Fruit fly (Drosophila melanogaster): ENCODE data around the gene Stip1.

Gene Stip1

DNA sequence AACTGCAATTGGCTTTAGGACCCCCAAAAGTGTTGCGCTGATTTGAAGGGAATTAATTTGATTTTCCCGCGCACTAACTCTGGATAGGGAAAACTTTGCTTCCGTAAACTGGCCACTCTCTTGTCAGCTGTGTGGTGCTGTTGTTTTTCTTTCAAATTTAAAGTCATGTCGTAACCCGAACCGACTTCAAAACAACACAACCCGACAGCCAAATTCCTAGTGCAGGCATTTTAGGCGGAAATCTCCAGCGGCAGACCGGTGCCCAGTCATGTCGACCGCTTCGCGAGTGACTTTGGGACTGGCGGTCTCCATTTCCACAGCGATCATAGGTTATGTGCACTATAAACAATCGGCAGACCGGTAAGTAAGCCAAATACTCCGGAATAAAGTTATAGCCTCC, 2.6 kb upstream of the Stip1 start, which contains the start of gene CG11562:
CG11562 (plus strand) TSS at position 119 of the 400 bp plus-strand sequence.
- TF ChIP-seq HLHmδ (GFP tag; optimal IDR thresholded peaks at IDR 0.05) (no peak), ci (GFP tag; IDR thresholded peaks at IDR 0.05) (no peak), Hmx (GFP tag; optimal IDR thresholded peaks at IDR 0.05) (no peak), nau (GFP tag; optimal IDR thresholded peaks at IDR 0.05) (no peak), CG3281 (GFP tag; optimal IDR thresholded peaks at IDR 0.05) (no peak), CG34422 (GFP tag; IDR thresholded peaks at IDR 0.05) (peak; percentile 65; the same call in 1 of the 3 replicates), Xrp1 (GFP tag; IDR thresholded peaks at IDR 0.05) (no peak), CoRest (tag; optimal IDR thresholded peaks at IDR 0.05) (no peak), pros (GFP tag; optimal IDR thresholded peaks at IDR 0.05) (no peak), schlank (tag; optimal IDR thresholded peaks at IDR 0.05) (no peak), CrebB (tag; optimal IDR thresholded peaks at IDR 0.05) (no peak), p53 (GFP tag; optimal IDR thresholded peaks at IDR 0.05) (no peak), CG17568 (GFP tag; optimal IDR thresholded peaks at IDR 0.05) (no peak), aop (GFP tag; IDR thresholded peaks at IDR 0.05) (no peak), MESR4 (GFP tag; optimal IDR thresholded peaks at IDR 0.05) (peak; percentile 41), Bgb (GFP tag; IDR thresholded peaks at IDR 0.05; ENCODE audit: partially characterized antibody) (no peak), CG3847 (GFP tag; IDR thresholded peaks at IDR 0.05) (no peak), zfh1 (GFP tag; IDR thresholded peaks at IDR 0.05) (no peak), D (optimal IDR thresholded peaks at IDR 0.05) (no peak), D (GFP tag; optimal IDR thresholded peaks at IDR 0.05) (no peak), CG10565 (GFP tag; optimal IDR thresholded peaks at IDR 0.05) (no peak), CG10147 (GFP tag; optimal IDR thresholded peaks at IDR 0.05) (no peak), CG7987 (GFP tag; optimal IDR thresholded peaks at IDR 0.05) (no peak), Ptx1 (GFP tag; IDR thresholded peaks at IDR 0.05) (no peak), Lim3 (GFP tag; IDR thresholded peaks at IDR 0.05) (no peak), CG15269 (tag; optimal IDR thresholded peaks at IDR 0.05) (no peak), Dad (GFP tag; optimal IDR thresholded peaks at IDR 0.05) (no peak), CG16863 (GFP tag; optimal IDR thresholded peaks at IDR 0.05) (no peak), so (GFP tag; IDR thresholded peaks at IDR 0.05) (no peak), CG14441 (GFP tag; IDR thresholded peaks at IDR 0.05) (no peak), NC2α (GFP tag; optimal IDR thresholded peaks at IDR 0.05) (no peak), nerfin-2 (GFP tag; IDR thresholded peaks at IDR 0.05; ENCODE audit: partially characterized antibody) (no peak), CG31224 (GFP tag; IDR thresholded peaks at IDR 0.05) (no peak), ssp (GFP tag; IDR thresholded peaks at IDR 0.05) (no peak), MBD-R2 (GFP tag; IDR thresholded peaks at IDR 0.05) (peak; percentile 75), gcm (GFP tag; optimal IDR thresholded peaks at IDR 0.05) (no peak), Myb (GFP tag; optimal IDR thresholded peaks at IDR 0.05) (peak; percentile 13), scrt (GFP tag; optimal IDR thresholded peaks at IDR 0.05) (no peak), CG2120 (GFP tag; optimal IDR thresholded peaks at IDR 0.05) (no peak), ewg (GFP tag; optimal IDR thresholded peaks at IDR 0.05) (no peak), Optix (GFP tag; IDR thresholded peaks at IDR 0.05) (no peak), Sry-δ (GFP tag; optimal IDR thresholded peaks at IDR 0.05) (peak; percentile 7), luna (GFP tag; optimal IDR thresholded peaks at IDR 0.05) (no peak), CG9215 (GFP tag; IDR thresholded peaks at IDR 0.05) (no peak), Hr78 (GFP tag; optimal IDR thresholded peaks at IDR 0.05) (no peak), Elba2 (GFP tag; optimal IDR thresholded peaks at IDR 0.05) (no peak), BEAF-32 (GFP tag; optimal IDR thresholded peaks at IDR 0.05) (peak; percentile 10), D19A (tag; optimal IDR thresholded peaks at IDR 0.05) (no peak), CG13624 (GFP tag; optimal IDR thresholded peaks at IDR 0.05) (no peak), cas (GFP tag; IDR thresholded peaks at IDR 0.05) (no peak), CG9609 (GFP tag; optimal IDR thresholded peaks at IDR 0.05) (no peak), sim (GFP tag; IDR thresholded peaks at IDR 0.05) (no peak)
